Fruit fly (Drosophila melanogaster) S2 (cell line): ENCODE measurements around the gene CG18598.

ENCODE experiments used
- CG8478 ChIP-seq: fragments of >200 bp; optimal IDR thresholded peaks from 2 replicates; lab custom pipeline; 2018
- CTCF ChIP-seq, 2 experiments: fragments of >200 bp; optimal IDR thresholded peaks; 2 replicates each; lab custom pipeline; 2018

dm6 chr3R:18234699-18235257 lies 16.1 kb upstream of the CG18598 start:
- TF ChIP-seq CG8478 (no peak), CTCF (optimal IDR thresholded peaks at IDR 0.05; lab: Kevin White, UChicago) (no peak)
